Worm (Caenorhabditis elegans) whole organism, L4 larva: ENCODE data around the gene K07D4.5.

Source experiments
- R02D3.7 ChIP-seq: fragments of 150-350 bp; sonication (generic microtip); optimal IDR thresholded peaks from 3 replicates; lab custom pipeline; 2014; ENCODE audit warnings: missing biosample characterization, missing genetic modification characterization
- aly-2 ChIP-seq: sonication (generic microtip); optimal IDR thresholded peaks from 2 replicates; lab custom pipeline; 2018; ENCODE audit warnings: missing biosample characterization, missing genetic modification characterization
- ceh-20 ChIP-seq: fragments of 200-800 bp; sonication (Bioruptor generic); IDR thresholded peaks from 2 replicates; pipeline ENCODE4 v1.3.6; 2022; ENCODE audit warnings: missing genetic modification reagents, missing genetic modification characterization, missing compliant biosample characterization
- gei-8 ChIP-seq: fragments of 200-800 bp; sonication (Bioruptor generic); optimal IDR thresholded peaks from 2 replicates; lab custom pipeline; 2018; ENCODE audit warnings: mild to moderate bottlenecking, missing genetic modification characterization, missing compliant biosample characterization
- nhr-25 ChIP-seq: sonication (generic microtip); optimal IDR thresholded peaks from 2 replicates; lab custom pipeline; 2017; ENCODE audit warnings: missing genetic modification characterization, mild to moderate bottlenecking, missing compliant biosample characterization, antibody characterized with exemption, moderate library complexity, borderline replicate concordance; ENCODE audit not compliant: insufficient read depth
- nhr-6 ChIP-seq: fragments of 150-350 bp; optimal IDR thresholded peaks from 2 replicates; lab custom pipeline; 2014; ENCODE audit warnings: missing biosample characterization, missing genetic modification characterization
- saeg-2 ChIP-seq: fragments of 200-800 bp; sonication (Bioruptor generic); IDR thresholded peaks from 2 replicates; pipeline ENCODE4 v1.3.6; 2022; ENCODE audit warnings: missing genetic modification reagents, missing genetic modification characterization, missing compliant biosample characterization
- unc-130 ChIP-seq: sonication (generic microtip); optimal IDR thresholded peaks from 2 replicates; lab custom pipeline; 2016; ENCODE audit warnings: missing genetic modification reagents, missing genetic modification characterization, missing compliant biosample characterization
- unc-62 ChIP-seq, 3 experiments: fragments of 150-350 bp in 1 of 3; sonication (generic microtip); optimal IDR thresholded peaks in 2 of 3; peaks in 1 of 3; 1 replicate in 1 of 3; 2 replicates in 2 of 3; lab custom pipeline; 2014 to 2017; ENCODE audit warnings: missing biosample characterization in 3 of 3, missing genetic modification characterization in 3 of 3, missing genetic modification reagents in 3 of 3, missing genotype in 1 of 3

DNA sequence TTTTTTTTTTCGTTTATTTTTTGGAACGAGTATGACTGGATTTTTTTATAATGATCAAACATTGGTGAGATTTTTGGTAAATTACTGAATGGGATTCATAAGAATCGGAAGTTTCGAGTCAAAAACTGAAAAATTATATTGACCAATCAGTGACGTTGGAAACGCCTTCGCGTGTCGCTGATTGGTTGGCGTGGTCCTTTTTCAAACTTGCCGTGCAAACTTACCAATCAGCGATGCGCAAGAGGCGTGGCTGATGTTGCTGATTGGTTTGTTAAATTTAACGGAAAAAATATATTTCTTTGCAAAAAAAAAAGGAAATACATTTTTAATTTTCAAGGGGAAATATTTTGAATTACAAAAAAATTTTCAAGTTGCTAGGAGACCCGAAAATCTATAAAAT, 49.3 kb upstream of the K07D4.5 start:
- TF ChIP-seq nhr-6 (no peak), aly-2 (no peak), ceh-20 (no peak), unc-62 (GFP tag; optimal IDR thresholded peaks at IDR 0.05 in 1 of 2; lab: Kevin White, UChicago) (no peak), unc-62 (tag; optimal IDR thresholded peaks at IDR 0.05; lab: Kevin White, UChicago) (no peak), R02D3.7 (no peak), gei-8 (GFP tag; lab: Kevin White, UChicago) (no peak), nhr-25 (tag; lab: Kevin White, UChicago) (no peak), unc-130 (no peak), saeg-2 (GFP tag; lab: Robert Waterston, UW) (no peak)
